Worm (Caenorhabditis elegans) whole organism, early embryonic: ENCODE results near the gene M28.4.

ENCODE experiments used
- B0310.2 ChIP-seq: sonication (generic microtip); optimal IDR thresholded peaks from 2 replicates; lab custom pipeline; 2016; ENCODE audit warnings: mild to moderate bottlenecking, missing genetic modification characterization, missing compliant biosample characterization
- F13C5.2 ChIP-seq: sonication (generic microtip); optimal IDR thresholded peaks from 2 replicates; lab custom pipeline; 2017; ENCODE audit warnings: mild to moderate bottlenecking, missing genetic modification characterization, inconsistent platforms, missing compliant biosample characterization
- aly-1 ChIP-seq: sonication (generic microtip); optimal IDR thresholded peaks from 2 replicates; lab custom pipeline; 2016; ENCODE audit warnings: missing genetic modification characterization, missing compliant biosample characterization
- ama-1 ChIP-seq: fragments of 150-350 bp; optimal IDR thresholded peaks from 2 replicates; lab custom pipeline; 2014
- ceh-13 ChIP-seq: fragments of 200-800 bp; sonication (Bioruptor generic); optimal IDR thresholded peaks from 2 replicates; lab custom pipeline; 2018; ENCODE audit warnings: mild to moderate bottlenecking, missing genetic modification characterization, missing compliant biosample characterization
- ceh-36 ChIP-seq: sonication (generic microtip); optimal IDR thresholded peaks from 2 replicates; lab custom pipeline; 2016; ENCODE audit warnings: missing genetic modification characterization, inconsistent platforms, missing compliant biosample characterization
- ets-7 ChIP-seq: sonication (generic microtip); optimal IDR thresholded peaks from 2 replicates; lab custom pipeline; 2016; ENCODE audit warnings: missing genotype, missing genetic modification characterization, missing compliant biosample characterization
- flt-1 ChIP-seq: fragments of 200-800 bp; sonication (Bioruptor generic); IDR thresholded peaks from 2 replicates; pipeline ENCODE4 v1.3.6; 2022; ENCODE audit warnings: missing genetic modification characterization, missing compliant biosample characterization
- hmbx-1 ChIP-seq: sonication (generic microtip); optimal IDR thresholded peaks from 2 replicates; lab custom pipeline; 2016; ENCODE audit warnings: mild to moderate bottlenecking, missing genetic modification characterization, missing compliant biosample characterization
- hmg-4 ChIP-seq: fragments of 200-800 bp; sonication (Bioruptor generic); optimal IDR thresholded peaks from 2 replicates; lab custom pipeline; 2018; ENCODE audit warnings: mild to moderate bottlenecking, missing genetic modification characterization, missing compliant biosample characterization
- hnd-1 ChIP-seq: sonication (generic microtip); optimal IDR thresholded peaks from 2 replicates; lab custom pipeline; 2016; ENCODE audit warnings: missing genetic modification characterization, missing compliant biosample characterization
- pes-1 ChIP-seq: fragments of 200-800 bp; sonication (Bioruptor generic); IDR thresholded peaks from 2 replicates; pipeline ENCODE4 v1.3.6; 2022; ENCODE audit warnings: missing genetic modification reagents, missing genetic modification characterization, missing compliant biosample characterization
- scrt-1 ChIP-seq: fragments of 200-800 bp; sonication (Bioruptor generic); IDR thresholded peaks from 2 replicates; pipeline ENCODE4 v1.3.6; 2022; ENCODE audit warnings: missing genetic modification characterization, missing compliant biosample characterization
- sea-1 ChIP-seq: fragments of 200-800 bp; sonication (Bioruptor generic); conservative IDR thresholded peaks from 2 replicates; pipeline ENCODE4 v1.3.6; 2022; ENCODE audit warnings: missing genetic modification characterization, missing compliant biosample characterization
- tbx-11 ChIP-seq: fragments of 200-800 bp; sonication (Bioruptor generic); IDR thresholded peaks from 2 replicates; pipeline ENCODE4 v1.3.6; 2022; ENCODE audit warnings: missing genetic modification characterization, missing compliant biosample characterization
- tbx-37 ChIP-seq: fragments of 200-800 bp; sonication (Bioruptor generic); conservative IDR thresholded peaks from 2 replicates; pipeline ENCODE4 v1.3.6; 2022; ENCODE audit warnings: missing genetic modification reagents, missing genetic modification characterization, missing compliant biosample characterization
- tra-4 ChIP-seq: sonication (generic microtip); optimal IDR thresholded peaks from 2 replicates; lab custom pipeline; 2017; ENCODE audit warnings: missing genetic modification characterization, missing compliant biosample characterization

The M28.4 gene

ce11 chrII:10621965-10622364 is 21.5 kb upstream of the M28.4 start, which contains the start of gene cutl-9:
Gene cutl-9, plus strand, starts transcription at chrII:10622265.
- TF ChIP-seq hmbx-1 (tag; lab: Kevin White, UChicago) (no peak), ets-7 (tag; lab: Kevin White, UChicago) (no peak), pes-1 (GFP tag; lab: Robert Waterston, UW) (no peak), B0310.2 (tag; lab: Kevin White, UChicago) (no peak), tbx-37 (GFP tag; lab: Robert Waterston, UW) (no peak), flt-1 (GFP tag; lab: Robert Waterston, UW) (no peak), ama-1 (lab: Kevin White, UChicago) (no peak), F13C5.2 (tag; lab: Kevin White, UChicago) (no peak), aly-1 (tag; lab: Kevin White, UChicago) (no peak), ceh-13 (GFP tag; lab: Kevin White, UChicago) (no peak), tra-4 (tag; lab: Kevin White, UChicago) (no peak), scrt-1 (GFP tag; lab: Robert Waterston, UW) (no peak), tbx-11 (GFP tag; lab: Robert Waterston, UW) (no peak)

ce11 chrII:10627086-10627485 is 16.4 kb upstream of the M28.4 start:
- TF ChIP-seq tbx-37 (GFP tag; lab: Robert Waterston, UW) (no peak), hmbx-1 (tag; lab: Kevin White, UChicago) (no peak), ceh-36 (tag; lab: Kevin White, UChicago) (no peak), sea-1 (GFP tag; lab: Robert Waterston, UW) (no peak), tra-4 (tag; lab: Kevin White, UChicago) (no peak), B0310.2 (tag; lab: Kevin White, UChicago) (no peak), ama-1 (lab: Kevin White, UChicago) (no peak), ets-7 (tag; lab: Kevin White, UChicago) (no peak)

ce11 chrII:10627963-10628362 is 15.5 kb upstream of the M28.4 start, which contains the start of gene M28.8:
Gene M28.8, plus strand, starts transcription at chrII:10628263.
- no peak for TF ChIP-seq hmg-4 (GFP tag; lab: Kevin White, UChicago)
- TF ChIP-seq sea-1 (GFP tag; lab: Robert Waterston, UW): no peak
- no peak for TF ChIP-seq tra-4 (tag; lab: Kevin White, UChicago)
- TF ChIP-seq pes-1 (GFP tag; lab: Robert Waterston, UW): no peak
- no peak for TF ChIP-seq tbx-11 (GFP tag; lab: Robert Waterston, UW)
- TF ChIP-seq ama-1 (lab: Kevin White, UChicago): no peak
- no peak for TF ChIP-seq tbx-37 (GFP tag; lab: Robert Waterston, UW)
- no peak for TF ChIP-seq flt-1 (GFP tag; lab: Robert Waterston, UW)
- TF ChIP-seq ets-7 (tag; lab: Kevin White, UChicago): no peak
- TF ChIP-seq hmbx-1 (tag; lab: Kevin White, UChicago): no peak
- no peak for TF ChIP-seq scrt-1 (GFP tag; lab: Robert Waterston, UW)
- TF ChIP-seq ceh-36 (tag; lab: Kevin White, UChicago): no peak
- no peak for TF ChIP-seq ceh-13 (GFP tag; lab: Kevin White, UChicago)
- TF ChIP-seq hnd-1: no peak
- no peak for TF ChIP-seq F13C5.2 (tag; lab: Kevin White, UChicago)
- TF ChIP-seq aly-1 (tag; lab: Kevin White, UChicago): no peak
- TF ChIP-seq B0310.2 (tag; lab: Kevin White, UChicago): no peak

ce11 chrII:10630944-10631343 is 12.6 kb upstream of the M28.4 start:
- no peak for TF ChIP-seq tra-4 (tag; lab: Kevin White, UChicago)
- no peak for TF ChIP-seq hmbx-1 (tag; lab: Kevin White, UChicago)
- no peak for TF ChIP-seq tbx-11 (GFP tag; lab: Robert Waterston, UW)
- TF ChIP-seq flt-1 (GFP tag; lab: Robert Waterston, UW): no peak
- no peak for TF ChIP-seq F13C5.2 (tag; lab: Kevin White, UChicago)
- no peak for TF ChIP-seq hnd-1
- no peak for TF ChIP-seq ama-1 (lab: Kevin White, UChicago)
- TF ChIP-seq aly-1 (tag; lab: Kevin White, UChicago): no peak
- TF ChIP-seq ceh-36 (tag; lab: Kevin White, UChicago): no peak
- no peak for TF ChIP-seq pes-1 (GFP tag; lab: Robert Waterston, UW)
- TF ChIP-seq tbx-37 (GFP tag; lab: Robert Waterston, UW): no peak
- no peak for TF ChIP-seq sea-1 (GFP tag; lab: Robert Waterston, UW)

ce11 chrII:10639110-10639509 is 4.4 kb upstream of the M28.4 start, which contains the start of gene M28.9:
Gene M28.9, plus strand, starts transcription at chrII:10639410.
- TF ChIP-seq tra-4 (tag; lab: Kevin White, UChicago): no peak
- no peak for TF ChIP-seq B0310.2 (tag; lab: Kevin White, UChicago)
- no peak for TF ChIP-seq ama-1 (lab: Kevin White, UChicago)
- no peak for TF ChIP-seq aly-1 (tag; lab: Kevin White, UChicago)
- TF ChIP-seq ceh-13 (GFP tag; lab: Kevin White, UChicago): no peak
- no peak for TF ChIP-seq pes-1 (GFP tag; lab: Robert Waterston, UW)

ce11 chrII:10646901-10647566 is 3.5 kb downstream of the M28.4 start, which contains the start of gene M28.10:
Gene M28.10, plus strand, starts transcription at chrII:10647516.
- TF ChIP-seq pes-1 (GFP tag; lab: Robert Waterston, UW) (no peak), F13C5.2 (tag; lab: Kevin White, UChicago) (no peak), ceh-36 (tag; lab: Kevin White, UChicago) (no peak), hnd-1 (no peak), ceh-13 (GFP tag; lab: Kevin White, UChicago) (no peak), flt-1 (GFP tag; lab: Robert Waterston, UW) (no peak), scrt-1 (GFP tag; lab: Robert Waterston, UW) (no peak), B0310.2 (tag; lab: Kevin White, UChicago) (no peak), hmg-4 (GFP tag; lab: Kevin White, UChicago) (no peak), ama-1 (lab: Kevin White, UChicago) (no peak), ets-7 (tag; lab: Kevin White, UChicago) (no peak), aly-1 (tag; lab: Kevin White, UChicago) (no peak), tra-4 (tag; lab: Kevin White, UChicago) (no peak)
